Worm (Caenorhabditis elegans) whole organism, mixed stage, embryonic: ENCODE measurements around the gene ckb-1.
"Not testable (repeated sequence)": the region's sequence is repeated elsewhere in the genome, so short reads cannot be mapped to it uniquely, and the experiment has no call there.

ENCODE experiments used
- bed-3 ChIP-seq: fragments of 200-800 bp; sonication (Bioruptor generic); optimal IDR thresholded peaks from 3 replicates; lab custom pipeline; 2018; ENCODE audit warnings: mild to moderate bottlenecking, missing genetic modification characterization, moderate library complexity, missing compliant biosample characterization
- ceh-43 ChIP-seq: fragments of 200-800 bp; sonication (Bioruptor generic); optimal IDR thresholded peaks from 2 replicates; lab custom pipeline; 2018; ENCODE audit warnings: mild to moderate bottlenecking, missing genetic modification characterization, moderate library complexity, missing compliant biosample characterization
- ham-2 ChIP-seq: fragments of 200-800 bp; sonication (Bioruptor generic); optimal IDR thresholded peaks from 2 replicates; lab custom pipeline; 2018; ENCODE audit warnings: mild to moderate bottlenecking, missing genetic modification characterization, missing compliant biosample characterization
- lsy-2 ChIP-seq: fragments of 150-350 bp; optimal IDR thresholded peaks from 2 replicates; lab custom pipeline; 2014; ENCODE audit warnings: missing biosample characterization, missing genetic modification characterization
- nhr-237 ChIP-seq: fragments of 150-350 bp; optimal IDR thresholded peaks from 2 replicates; lab custom pipeline; 2014; ENCODE audit warnings: missing biosample characterization, missing genetic modification characterization
- unc-39 ChIP-seq: fragments of 150-350 bp; optimal IDR thresholded peaks from 2 replicates; lab custom pipeline; 2014; ENCODE audit warnings: missing biosample characterization, missing genetic modification characterization
- unc-62 ChIP-seq: fragments of 150-350 bp; optimal IDR thresholded peaks from 2 replicates; lab custom pipeline; 2014; ENCODE audit warnings: missing biosample characterization, missing genetic modification reagents, missing genetic modification characterization

ce11 chrIII:4378600-4379293 lies 13.7 kb downstream of the ckb-1 start:
- TF ChIP-seq ceh-43 (GFP tag; lab: Kevin White, UChicago) (peak; percentile 23), bed-3 (GFP tag; lab: Kevin White, UChicago) (peak; percentile 45), lsy-2 (tag; lab: Kevin White, UChicago) (peak; percentile 13), ham-2 (peak; percentile 44)
- TF ChIP-seq unc-62 (GFP tag; lab: Kevin White, UChicago); nhr-237 (tag; lab: Kevin White, UChicago); unc-39: not testable (repeated sequence)
